Fruit fly (Drosophila melanogaster): ENCODE measurements around the gene CycH.

DNA sequence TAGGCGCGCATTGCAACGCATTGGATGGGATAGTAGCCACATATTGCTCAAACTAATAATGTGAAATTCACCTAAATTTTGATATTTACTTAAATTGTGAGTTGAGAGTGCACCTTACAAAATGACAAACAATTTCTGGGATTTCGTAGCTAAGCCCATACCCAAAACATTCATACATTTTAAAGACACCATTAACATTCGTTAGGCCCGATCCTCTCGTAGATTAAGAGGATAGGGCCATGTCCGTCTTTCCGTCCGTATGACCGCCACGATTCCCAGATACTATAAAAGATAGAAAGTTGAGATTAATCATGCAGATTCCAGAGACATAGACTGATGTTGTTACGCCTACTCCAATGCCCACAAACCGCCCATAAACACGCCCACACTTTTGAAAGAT, 8.2 kb upstream of the CycH start, which contains the start of gene CG43895:
- no peak for TF ChIP-seq CG7987 (GFP tag; optimal IDR thresholded peaks at IDR 0.05)
- TF ChIP-seq CG6765 (GFP tag; optimal IDR thresholded peaks at IDR 0.05) = no peak
- TF ChIP-seq HmgZ (tag; optimal IDR thresholded peaks at IDR 0.05) = no peak

Measured in whole organism, embryonic.